Worm (Caenorhabditis elegans): Measurements from ENCODE around the gene srh-240.

DNA sequence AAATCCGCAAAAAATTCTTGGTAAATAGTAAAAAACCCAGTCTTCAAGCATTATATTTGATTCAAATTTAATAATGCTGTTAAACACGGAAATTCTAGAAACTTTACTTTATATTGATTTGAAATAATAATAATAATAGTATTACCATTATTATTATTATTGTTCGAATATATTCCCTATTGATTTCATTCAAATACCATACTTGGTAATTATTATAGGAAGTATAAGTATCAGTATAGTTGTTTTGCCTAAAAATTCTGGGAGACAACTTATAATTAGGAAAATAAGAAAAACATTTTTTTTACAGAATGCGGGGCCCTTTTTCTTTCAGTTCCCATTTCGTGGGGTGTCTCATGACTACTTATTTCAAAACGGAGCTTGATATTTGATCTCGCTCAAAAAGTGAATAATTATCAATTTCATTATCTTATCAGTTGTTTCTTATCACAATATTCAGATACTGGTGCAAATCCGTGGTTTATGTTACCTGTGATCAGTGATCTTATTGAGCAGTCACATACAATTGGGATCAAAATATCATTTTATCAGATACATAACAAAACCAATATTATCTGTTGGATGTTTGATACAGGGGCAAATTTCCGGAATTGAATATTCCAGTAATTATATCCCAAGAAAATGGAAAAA lies 16.6 kb upstream of the srh-240 start, which contains the start of gene srj-49:
- TF ChIP-seq dao-5 (tag; optimal IDR thresholded peaks at IDR 0.05) (no peak), W03F9.2 (tag; optimal IDR thresholded peaks at IDR 0.05) (no peak)
